Fruit fly (Drosophila melanogaster): Measurements from ENCODE around the gene Pvf1.

dm6 chrX:18789353-18790210, 42.9 kb upstream of the Pvf1 start:
- peak; percentile 93 for TF ChIP-seq Eip78C (GFP tag)
- TF ChIP-seq Hr4 (GFP tag; optimal IDR thresholded peaks at IDR 0.05) = peak; percentile 74
- TF ChIP-seq svp (GFP tag) = peak; percentile 89
- peak; percentile 32; the same call in 1 of the 2 replicates for TF ChIP-seq CG15336 (GFP tag; IDR thresholded peaks at IDR 0.05)
- TF ChIP-seq fd59A (GFP tag; optimal IDR thresholded peaks at IDR 0.05) = peak; percentile 40
- TF ChIP-seq Blimp-1 (GFP tag; optimal IDR thresholded peaks at IDR 0.05) = no peak

Measured in whole organism, prepupa.